Worm (Caenorhabditis elegans) whole organism, mixed stage, embryonic: ENCODE results near the gene C27H5.6.

ENCODE experiments used
- M03D4.4 ChIP-seq: sonication (generic microtip); optimal IDR thresholded peaks from 2 replicates; lab custom pipeline; 2017; ENCODE audit warnings: mild to moderate bottlenecking, missing genetic modification characterization, missing compliant biosample characterization
- bed-3 ChIP-seq: fragments of 200-800 bp; sonication (Bioruptor generic); optimal IDR thresholded peaks from 3 replicates; lab custom pipeline; 2018; ENCODE audit warnings: mild to moderate bottlenecking, missing genetic modification characterization, moderate library complexity, missing compliant biosample characterization
- blmp-1 ChIP-seq: fragments of 150-350 bp; optimal IDR thresholded peaks from 2 replicates; lab custom pipeline; 2014; ENCODE audit warnings: missing biosample characterization, missing genetic modification characterization
- ceh-39 ChIP-seq: fragments of 150-350 bp; optimal IDR thresholded peaks from 2 replicates; lab custom pipeline; 2014; ENCODE audit warnings: missing biosample characterization, missing genetic modification characterization
- ceh-43 ChIP-seq: fragments of 200-800 bp; sonication (Bioruptor generic); optimal IDR thresholded peaks from 2 replicates; lab custom pipeline; 2018; ENCODE audit warnings: mild to moderate bottlenecking, missing genetic modification characterization, moderate library complexity, missing compliant biosample characterization
- ceh-83 ChIP-seq: fragments of 200-800 bp; sonication (Bioruptor generic); optimal IDR thresholded peaks from 2 replicates; lab custom pipeline; 2018; ENCODE audit warnings: mild to moderate bottlenecking, missing genetic modification characterization, missing compliant biosample characterization
- ces-1 ChIP-seq: fragments of 150-350 bp; optimal IDR thresholded peaks from 2 replicates; lab custom pipeline; 2014; ENCODE audit warnings: missing biosample characterization, missing genetic modification reagents, missing genetic modification characterization
- cnd-1 ChIP-seq: fragments of 200-800 bp; sonication (Bioruptor generic); optimal IDR thresholded peaks from 2 replicates; lab custom pipeline; 2018; ENCODE audit warnings: mild to moderate bottlenecking, missing genetic modification characterization, missing compliant biosample characterization
- drap-1 ChIP-seq: fragments of 200-800 bp; sonication (Bioruptor generic); optimal IDR thresholded peaks from 3 replicates; lab custom pipeline; 2018; ENCODE audit warnings: mild to moderate bottlenecking, missing genetic modification characterization, missing compliant biosample characterization
- elt-1 ChIP-seq: sonication (generic microtip); optimal IDR thresholded peaks from 2 replicates; lab custom pipeline; 2017; ENCODE audit warnings: missing genetic modification characterization, mild to moderate bottlenecking, missing compliant biosample characterization, antibody characterized with exemption, moderate library complexity, borderline replicate concordance; ENCODE audit not compliant: insufficient read depth
- elt-3 ChIP-seq: fragments of 150-350 bp; optimal IDR thresholded peaks from 2 replicates; lab custom pipeline; 2014; ENCODE audit warnings: missing biosample characterization, missing genetic modification characterization
- flh-1 ChIP-seq: fragments of 200-800 bp; sonication (Bioruptor generic); optimal IDR thresholded peaks from 2 replicates; lab custom pipeline; 2018; ENCODE audit warnings: mild to moderate bottlenecking, missing genetic modification characterization, moderate library complexity, missing compliant biosample characterization
- ham-2 ChIP-seq: fragments of 200-800 bp; sonication (Bioruptor generic); optimal IDR thresholded peaks from 2 replicates; lab custom pipeline; 2018; ENCODE audit warnings: mild to moderate bottlenecking, missing genetic modification characterization, missing compliant biosample characterization
- hlh-1 ChIP-seq: fragments of 150-350 bp; optimal IDR thresholded peaks from 2 replicates; lab custom pipeline; 2014; ENCODE audit warnings: missing biosample characterization, missing genetic modification reagents, missing genetic modification characterization
- lin-13 ChIP-seq: fragments of 150-350 bp; optimal IDR thresholded peaks from 2 replicates; lab custom pipeline; 2014; ENCODE audit warnings: missing biosample characterization, missing genetic modification characterization
- lin-32 ChIP-seq: fragments of 200-800 bp; sonication (Bioruptor generic); optimal IDR thresholded peaks from 2 replicates; lab custom pipeline; 2018; ENCODE audit warnings: mild to moderate bottlenecking, missing genetic modification characterization, missing compliant biosample characterization
- lsy-2 ChIP-seq: fragments of 150-350 bp; optimal IDR thresholded peaks from 2 replicates; lab custom pipeline; 2014; ENCODE audit warnings: missing biosample characterization, missing genetic modification characterization
- mab-5 ChIP-seq: fragments of 150-350 bp; optimal IDR thresholded peaks from 2 replicates; lab custom pipeline; 2014; ENCODE audit warnings: missing biosample characterization, missing genetic modification characterization
- mep-1 ChIP-seq: fragments of 150-350 bp; optimal IDR thresholded peaks from 2 replicates; lab custom pipeline; 2017; ENCODE audit warnings: missing biosample characterization, missing genetic modification reagents, missing genetic modification characterization, inconsistent platforms
- mls-2 ChIP-seq: sonication (generic microtip); optimal IDR thresholded peaks from 2 replicates; lab custom pipeline; 2016; ENCODE audit warnings: mild to moderate bottlenecking, missing genetic modification characterization, moderate library complexity, missing compliant biosample characterization
- nhr-12 ChIP-seq: fragments of 150-350 bp; optimal IDR thresholded peaks from 2 replicates; lab custom pipeline; 2014; ENCODE audit warnings: missing biosample characterization, missing genetic modification characterization
- nhr-2 ChIP-seq: fragments of 150-350 bp; optimal IDR thresholded peaks from 2 replicates; lab custom pipeline; 2014; ENCODE audit warnings: missing biosample characterization, missing genetic modification characterization
- nhr-237 ChIP-seq: fragments of 150-350 bp; optimal IDR thresholded peaks from 2 replicates; lab custom pipeline; 2014; ENCODE audit warnings: missing biosample characterization, missing genetic modification characterization
- nhr-28 ChIP-seq: fragments of 150-350 bp; optimal IDR thresholded peaks from 2 replicates; lab custom pipeline; 2014; ENCODE audit warnings: missing biosample characterization, missing genetic modification characterization
- nhr-76 ChIP-seq: sonication (generic microtip); optimal IDR thresholded peaks from 2 replicates; lab custom pipeline; 2017; ENCODE audit warnings: missing biosample characterization, missing genetic modification characterization
- pha-4 ChIP-seq: fragments of 150-350 bp; optimal IDR thresholded peaks from 2 replicates; lab custom pipeline; 2018; ENCODE audit warnings: missing biosample characterization, missing genetic modification reagents, missing genetic modification characterization
- sem-2 ChIP-seq: fragments of 200-800 bp; sonication (Bioruptor generic); optimal IDR thresholded peaks from 2 replicates; lab custom pipeline; 2018; ENCODE audit warnings: mild to moderate bottlenecking, missing genetic modification characterization, missing compliant biosample characterization
- snpc-4 ChIP-seq: fragments of 150-350 bp; optimal IDR thresholded peaks from 2 replicates; lab custom pipeline; 2014; ENCODE audit warnings: missing biosample characterization, missing genetic modification characterization
- sptf-1 ChIP-seq: sonication (generic microtip); optimal IDR thresholded peaks from 2 replicates; lab custom pipeline; 2017; ENCODE audit warnings: mild to moderate bottlenecking, missing genetic modification characterization, moderate library complexity, missing compliant biosample characterization
- tbx-8 ChIP-seq: fragments of 200-800 bp; sonication (Bioruptor generic); optimal IDR thresholded peaks from 2 replicates; lab custom pipeline; 2018; ENCODE audit warnings: mild to moderate bottlenecking, missing genetic modification characterization, moderate library complexity, missing compliant biosample characterization
- unc-120 ChIP-seq: sonication (generic microtip); optimal IDR thresholded peaks from 2 replicates; lab custom pipeline; 2017; ENCODE audit warnings: missing genetic modification characterization, missing compliant biosample characterization; ENCODE audit not compliant: poor library complexity, severe bottlenecking
- unc-39 ChIP-seq: fragments of 150-350 bp; optimal IDR thresholded peaks from 2 replicates; lab custom pipeline; 2014; ENCODE audit warnings: missing biosample characterization, missing genetic modification characterization
- unc-62 ChIP-seq: fragments of 150-350 bp; optimal IDR thresholded peaks from 2 replicates; lab custom pipeline; 2014; ENCODE audit warnings: missing biosample characterization, missing genetic modification reagents, missing genetic modification characterization
- zip-8 ChIP-seq: fragments of 150-350 bp; optimal IDR thresholded peaks from 2 replicates; lab custom pipeline; 2014; ENCODE audit warnings: missing biosample characterization, missing genetic modification characterization
- ztf-11 ChIP-seq: fragments of 150-350 bp; optimal IDR thresholded peaks from 2 replicates; lab custom pipeline; 2014; ENCODE audit warnings: missing biosample characterization, missing genetic modification characterization

The C27H5.6 gene

DNA sequence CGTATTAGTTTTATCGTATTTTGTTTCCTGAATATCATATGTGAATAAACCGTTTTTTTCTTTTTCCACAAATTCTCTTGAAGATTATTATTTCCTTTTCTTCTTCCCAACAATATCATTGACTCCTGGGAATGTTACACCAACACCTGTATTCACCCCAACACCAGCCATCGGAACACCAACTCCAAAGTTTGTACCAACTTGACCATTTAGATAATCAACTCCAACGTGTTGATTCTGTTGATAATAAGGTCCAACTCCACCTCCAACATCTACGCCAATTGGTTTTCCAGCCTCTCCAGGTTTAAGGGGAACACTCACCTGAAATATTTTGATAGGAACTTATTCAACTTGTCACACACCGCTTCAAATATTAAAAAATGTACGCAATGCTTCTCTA lies 10.4 kb upstream of the C27H5.6 start:
- TF ChIP-seq ces-1 (GFP tag; lab: Kevin White, UChicago) (no peak), ceh-83 (GFP tag; lab: Kevin White, UChicago) (no peak), lsy-2 (no peak), nhr-12 (tag; lab: Kevin White, UChicago) (no peak), tbx-8 (GFP tag; lab: Kevin White, UChicago) (no peak), unc-62 (no peak), nhr-76 (tag; lab: Kevin White, UChicago) (no peak), mab-5 (tag; lab: Kevin White, UChicago) (no peak), ztf-11 (tag; lab: Kevin White, UChicago) (no peak), sem-2 (no peak), mls-2 (tag; lab: Kevin White, UChicago) (no peak), drap-1 (no peak), zip-8 (no peak), sptf-1 (tag; lab: Kevin White, UChicago) (no peak), lin-13 (tag; lab: Kevin White, UChicago) (no peak), lin-32 (no peak), blmp-1 (no peak), ham-2 (no peak), nhr-2 (tag; lab: Kevin White, UChicago) (no peak), M03D4.4 (no peak)

DNA sequence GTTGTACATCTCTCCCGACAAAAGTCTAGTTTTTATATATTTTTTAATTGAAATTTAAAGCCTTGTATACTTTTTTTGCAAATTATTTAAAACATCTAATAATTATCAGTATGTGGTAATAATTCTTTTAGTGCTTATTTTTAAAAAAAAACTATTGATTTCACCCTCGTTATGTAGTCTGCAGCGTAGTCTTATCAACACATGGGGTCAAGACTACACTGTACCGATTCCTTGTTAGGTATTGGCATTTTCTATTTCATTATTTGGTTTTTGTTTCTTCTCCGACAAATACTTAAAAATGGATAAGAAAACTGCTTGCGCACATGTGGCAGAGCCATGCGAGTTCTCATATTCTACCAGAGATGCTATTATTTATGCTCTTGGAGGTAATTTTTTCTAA lies 9.0 kb upstream of the C27H5.6 start, which contains the start of gene maoc-1:
Gene maoc-1 (plus strand): TSS at position 237 of the 400 bp plus-strand sequence.
- TF ChIP-seq M03D4.4 (no peak), ceh-83 (GFP tag; lab: Kevin White, UChicago) (no peak), nhr-12 (tag; lab: Kevin White, UChicago) (no peak), drap-1 (no peak)

- TF ChIP-seq ceh-83 (GFP tag; lab: Kevin White, UChicago) = no peak
- no peak for TF ChIP-seq bed-3 (GFP tag; lab: Kevin White, UChicago)
- no peak for TF ChIP-seq ces-1 (GFP tag; lab: Kevin White, UChicago)
- no peak for TF ChIP-seq mab-5 (tag; lab: Kevin White, UChicago)
- no peak for TF ChIP-seq cnd-1 (tag; lab: Kevin White, UChicago)
Measured at ce11 chrII:7195541-7195940, 8.5 kb upstream of the C27H5.6 start, which contains the start of gene acdh-12. acdh-12 (minus strand) TSS chrII:7195641.

DNA sequence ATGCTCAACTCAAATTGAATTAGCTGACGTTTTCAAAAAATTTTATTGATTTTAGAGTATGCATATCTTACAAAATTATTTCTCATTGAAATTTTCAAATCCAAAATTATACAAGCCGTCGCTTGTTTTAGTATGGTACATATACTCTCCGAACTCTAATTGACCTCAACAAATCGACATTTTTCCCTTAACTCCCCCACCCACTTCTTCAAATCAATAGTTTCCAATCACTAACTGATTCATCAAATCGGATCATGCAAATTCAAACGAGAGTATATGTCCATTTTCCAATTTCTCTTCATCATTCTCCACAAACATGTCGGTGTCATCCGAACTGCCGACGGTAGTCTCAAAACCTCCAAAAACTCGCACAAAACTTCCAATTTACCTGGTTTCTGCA lies 2.1 kb upstream of the C27H5.6 start, which contains the start of gene E04F6.4:
Gene E04F6.4 (plus strand): TSS at position 301 of the 400 bp plus-strand sequence.
- TF ChIP-seq drap-1 = no peak
- no peak for TF ChIP-seq lin-13 (tag; lab: Kevin White, UChicago)
- TF ChIP-seq lsy-2 = no peak
- TF ChIP-seq elt-1 (tag; lab: Kevin White, UChicago) = no peak
- TF ChIP-seq snpc-4 = no peak
- TF ChIP-seq mab-5 (tag; lab: Kevin White, UChicago) = no peak
- TF ChIP-seq bed-3 (GFP tag; lab: Kevin White, UChicago) = no peak
- no peak for TF ChIP-seq nhr-28
- no peak for TF ChIP-seq sptf-1 (tag; lab: Kevin White, UChicago)
- TF ChIP-seq ham-2 = no peak
- no peak for TF ChIP-seq tbx-8 (GFP tag; lab: Kevin White, UChicago)
- no peak for TF ChIP-seq unc-120 (tag; lab: Kevin White, UChicago)
- TF ChIP-seq blmp-1 = no peak
- no peak for TF ChIP-seq mls-2 (tag; lab: Kevin White, UChicago)
- TF ChIP-seq pha-4 (tag; lab: Kevin White, UChicago) = no peak
- TF ChIP-seq lin-32 = no peak

ce11 chrII:7186117-7186516 lies 893 bp downstream of the C27H5.6 start:
- no peak for TF ChIP-seq ceh-43 (GFP tag; lab: Kevin White, UChicago)
- TF ChIP-seq nhr-2 (tag; lab: Kevin White, UChicago) = no peak
- no peak for TF ChIP-seq elt-3

- TF ChIP-seq blmp-1 = peak; percentile 5
- TF ChIP-seq sptf-1 (tag; lab: Kevin White, UChicago) = peak; percentile 97
- TF ChIP-seq ham-2 = peak; percentile 94
- TF ChIP-seq tbx-8 (GFP tag; lab: Kevin White, UChicago) = peak; percentile 78
- no peak for TF ChIP-seq mep-1
- peak; percentile 98 for TF ChIP-seq mls-2 (tag; lab: Kevin White, UChicago)
- peak; percentile 90 for TF ChIP-seq flh-1 (GFP tag; lab: Kevin White, UChicago)
- no peak for TF ChIP-seq nhr-2 (tag; lab: Kevin White, UChicago)
- peak; percentile 12 for TF ChIP-seq lsy-2
- TF ChIP-seq nhr-237 (tag; lab: Kevin White, UChicago) = peak; percentile 21
- no peak for TF ChIP-seq ces-1 (GFP tag; lab: Kevin White, UChicago)
- peak; percentile 2 for TF ChIP-seq mab-5 (tag; lab: Kevin White, UChicago)
- peak; percentile 74 for TF ChIP-seq hlh-1 (tag; lab: Kevin White, UChicago)
- TF ChIP-seq ceh-43 (GFP tag; lab: Kevin White, UChicago) = peak; percentile 91
- TF ChIP-seq unc-62 = peak; percentile 45
- peak; percentile 60 for TF ChIP-seq ztf-11 (tag; lab: Kevin White, UChicago)
- no peak for TF ChIP-seq elt-3
- TF ChIP-seq zip-8 = no peak
- no peak for TF ChIP-seq snpc-4
- peak; percentile 93 for TF ChIP-seq lin-32
- TF ChIP-seq M03D4.4 = peak; percentile 96
- TF ChIP-seq unc-39 (tag; lab: Kevin White, UChicago) = peak; percentile 59
- TF ChIP-seq nhr-28 = peak; percentile 43
- peak; percentile 92 for TF ChIP-seq bed-3 (GFP tag; lab: Kevin White, UChicago)
- no peak for TF ChIP-seq ceh-39 (tag; lab: Kevin White, UChicago)
Measured at ce11 chrII:7183493-7184272, 3.3 kb downstream of the C27H5.6 start, which contains the start of gene pdl-1. pdl-1 (plus strand) TSS chrII:7183801.
